Fruit fly (Drosophila melanogaster) whole organism, embryonic: ENCODE data around the gene CG13461.

ENCODE experiments used
- CG30431 ChIP-seq: fragments of 200-800 bp; sonication (Bioruptor generic); optimal IDR thresholded peaks from 2 replicates; lab custom pipeline; 2017; ENCODE audit warnings: missing biosample characterization, missing genetic modification characterization
- CG42726 ChIP-seq: fragments of 200-800 bp; sonication (Bioruptor generic); IDR thresholded peaks from 2 replicates; pipeline ENCODE4 v1.3.6; 2022; ENCODE audit warnings: missing biosample characterization, missing genetic modification characterization; ENCODE audit not compliant: partially characterized antibody
- CG6654 ChIP-seq: fragments of 200-800 bp; sonication (Bioruptor generic); optimal IDR thresholded peaks from 2 replicates; lab custom pipeline; 2017; ENCODE audit warnings: missing biosample characterization, mild to moderate bottlenecking, missing genetic modification characterization
- CG7987 ChIP-seq: fragments of 200-800 bp; sonication (Bioruptor generic); optimal IDR thresholded peaks from 2 replicates; lab custom pipeline; 2018; ENCODE audit warnings: missing biosample characterization, mild to moderate bottlenecking, missing genetic modification characterization, moderate library complexity
- Mad ChIP-seq: fragments of 200-800 bp; sonication (Bioruptor generic); optimal IDR thresholded peaks from 2 replicates; lab custom pipeline; 2016; ENCODE audit warnings: missing biosample characterization, missing genetic modification characterization
- Ravus ChIP-seq: fragments of 200-800 bp; sonication (Bioruptor generic); IDR thresholded peaks from 2 replicates; pipeline ENCODE4 v1.3.6; 2022; ENCODE audit warnings: missing biosample characterization, missing genetic modification characterization
- dmrt99B ChIP-seq: fragments of 200-800 bp; sonication (Bioruptor generic); optimal IDR thresholded peaks from 2 replicates; lab custom pipeline; 2018; ENCODE audit warnings: missing biosample characterization, mild to moderate bottlenecking, missing genetic modification characterization, moderate library complexity
- ewg ChIP-seq: fragments of 200-800 bp; sonication (Bioruptor generic); optimal IDR thresholded peaks from 3 replicates; lab custom pipeline; 2017; ENCODE audit warnings: mild to moderate bottlenecking, missing biosample characterization, missing genetic modification reagents, missing genetic modification characterization
- h ChIP-seq: fragments of >200 bp; optimal IDR thresholded peaks from 2 replicates; lab custom pipeline; 2017
- pb ChIP-seq: fragments of 200-800 bp; sonication (Bioruptor generic); optimal IDR thresholded peaks from 3 replicates; lab custom pipeline; 2016; ENCODE audit warnings: missing biosample characterization, missing genetic modification characterization
- vfl ChIP-seq: fragments of 200-800 bp; sonication (Bioruptor generic); optimal IDR thresholded peaks from 2 replicates; lab custom pipeline; 2016; ENCODE audit warnings: missing biosample characterization, missing genetic modification characterization

DNA sequence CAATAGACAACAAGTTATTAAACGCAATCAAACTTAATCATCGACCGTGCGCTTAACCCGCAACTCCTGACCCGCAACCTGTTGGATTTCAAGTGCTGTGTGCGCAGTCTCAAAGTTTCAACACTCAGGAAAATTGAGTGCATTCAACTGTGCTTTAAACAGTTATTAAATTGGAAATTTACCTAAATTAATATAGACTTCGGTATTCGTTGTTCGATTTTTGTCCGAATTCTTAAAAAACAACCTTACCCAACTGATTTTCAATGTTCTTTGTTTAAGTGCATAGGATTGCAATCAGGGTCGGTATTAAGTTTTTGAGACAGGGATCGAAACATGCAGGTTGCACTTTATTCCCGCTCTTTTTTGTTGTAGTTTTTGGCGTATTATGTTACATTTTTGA lies 47.2 kb downstream of the CG13461 start:
- no peak for TF ChIP-seq dmrt99B (tag; lab: Kevin White, UChicago)
- no peak for TF ChIP-seq Mad (GFP tag; lab: Kevin White, UChicago)
- no peak for TF ChIP-seq CG42726 (GFP tag; lab: Robert Waterston, UW)
- TF ChIP-seq CG30431 (GFP tag; lab: Kevin White, UChicago) = no peak
- no peak for TF ChIP-seq h (lab: Kevin White, UChicago)
- TF ChIP-seq Ravus (GFP tag; lab: Robert Waterston, UW) = no peak
- no peak for TF ChIP-seq vfl (GFP tag; lab: Kevin White, UChicago)
- no peak for TF ChIP-seq CG6654 (GFP tag; lab: Kevin White, UChicago)
- TF ChIP-seq pb = no peak
- TF ChIP-seq ewg (GFP tag; lab: Kevin White, UChicago) = peak; percentile 17
- TF ChIP-seq CG7987 (GFP tag; lab: Kevin White, UChicago) = no peak
